Fruit fly (Drosophila melanogaster): ENCODE data around the gene CG32706.
A peak's percentile ranks its signal among the peaks of the same experiment; 100 is the strongest.
"Not testable (repeated sequence)": the region's sequence is repeated elsewhere in the genome, so short reads cannot be mapped to it uniquely, and the experiment has no call there.

Gene CG32706

dm6 chrX:9085726-9086125 is 1.2 kb upstream of the CG32706 start, which contains the start of gene CG32708:
Gene CG32708 (plus strand): TSS chrX:9085932.
- TF ChIP-seq CG1621 (tag; optimal IDR thresholded peaks at IDR 0.05): no peak
- TF ChIP-seq CG6276 (GFP tag; optimal IDR thresholded peaks at IDR 0.05): no peak
- peak; percentile 35 for TF ChIP-seq dsx (GFP tag; optimal IDR thresholded peaks at IDR 0.05; ENCODE audit: poor library complexity, severe bottlenecking)
- no peak for TF ChIP-seq CG8119 (GFP tag; IDR thresholded peaks at IDR 0.05)
- TF ChIP-seq Eip78C (GFP tag): peak; percentile 49

dm6 chrX:9087920-9088417 is 1.0 kb downstream of the CG32706 start, which contains the start of gene CG6999:
Gene CG6999 (plus strand): TSS chrX:9088367.
- TF ChIP-seq CG11294 (GFP tag; IDR thresholded peaks at IDR 0.05); CG6808 (GFP tag; optimal IDR thresholded peaks at IDR 0.05); fd59A (GFP tag; optimal IDR thresholded peaks at IDR 0.05): not testable (repeated sequence)

dm6 chrX:9089254-9090056 is 2.5 kb downstream of the CG32706 start, which contains the start of gene CCT2:
Gene CCT2 (plus strand): TSS chrX:9089513.
- TF ChIP-seq OdsH (GFP tag; optimal IDR thresholded peaks at IDR 0.05): no peak
- TF ChIP-seq Eip78C (GFP tag): peak; percentile 51
- TF ChIP-seq CG6276 (GFP tag; optimal IDR thresholded peaks at IDR 0.05): no peak
- no peak for TF ChIP-seq Lpt (GFP tag; optimal IDR thresholded peaks at IDR 0.05)
- TF ChIP-seq Eip93F (GFP tag; optimal IDR thresholded peaks at IDR 0.05): no peak
- no peak for TF ChIP-seq CG4318 (GFP tag; optimal IDR thresholded peaks at IDR 0.05)
- TF ChIP-seq lz (GFP tag; optimal IDR thresholded peaks at IDR 0.05): no peak
- TF ChIP-seq CG10631 (GFP tag; optimal IDR thresholded peaks at IDR 0.05): no peak
- peak; percentile 18 for TF ChIP-seq achi (GFP tag; optimal IDR thresholded peaks at IDR 0.05)
- TF ChIP-seq dac (GFP tag; optimal IDR thresholded peaks at IDR 0.05): no peak
- TF ChIP-seq ss (GFP tag; optimal IDR thresholded peaks at IDR 0.05): no peak
- peak; percentile 88 for TF ChIP-seq svp (GFP tag)
- peak; percentile 3 for TF ChIP-seq esn (GFP tag; optimal IDR thresholded peaks at IDR 0.05)
- TF ChIP-seq fd85E (GFP tag; optimal IDR thresholded peaks at IDR 0.05): no peak
- no peak for TF ChIP-seq acj6 (GFP tag; optimal IDR thresholded peaks at IDR 0.05)
- TF ChIP-seq CG6854 (GFP tag; optimal IDR thresholded peaks at IDR 0.05): peak; percentile 23
- TF ChIP-seq CG11294 (GFP tag; IDR thresholded peaks at IDR 0.05): no peak
- TF ChIP-seq Met (GFP tag; optimal IDR thresholded peaks at IDR 0.05): no peak
- TF ChIP-seq pdm3 (GFP tag; optimal IDR thresholded peaks at IDR 0.05): no peak
- no peak for TF ChIP-seq CG3919 (GFP tag; optimal IDR thresholded peaks at IDR 0.05)
- no peak for TF ChIP-seq CG15336 (GFP tag; IDR thresholded peaks at IDR 0.05)
- TF ChIP-seq salr (GFP tag; optimal IDR thresholded peaks at IDR 0.05): no peak
- peak; percentile 71 for TF ChIP-seq Sox14 (GFP tag; optimal IDR thresholded peaks at IDR 0.05)

dm6 chrX:9090057-9090358 is 3.1 kb downstream of the CG32706 start:
- TF ChIP-seq svp (GFP tag) (peak; percentile 72), CG7368 (GFP tag; optimal IDR thresholded peaks at IDR 0.05) (no peak)

dm6 chrX:9093062-9093461 is 6.1 kb downstream of the CG32706 start:
- TF ChIP-seq Sox14 (GFP tag; optimal IDR thresholded peaks at IDR 0.05) (no peak), Lpt (GFP tag; optimal IDR thresholded peaks at IDR 0.05) (no peak), CG34406 (GFP tag; optimal IDR thresholded peaks at IDR 0.05) (no peak), acj6 (GFP tag; optimal IDR thresholded peaks at IDR 0.05) (no peak), Hr39 (GFP tag; optimal IDR thresholded peaks at IDR 0.05) (no peak), CG32006 (GFP tag; optimal IDR thresholded peaks at IDR 0.05) (no peak), CG6276 (GFP tag; optimal IDR thresholded peaks at IDR 0.05) (no peak), CG8319 (GFP tag; optimal IDR thresholded peaks at IDR 0.05) (no peak), vri (GFP tag; optimal IDR thresholded peaks at IDR 0.05) (no peak), CG9139 (GFP tag; optimal IDR thresholded peaks at IDR 0.05) (no peak), CG31627 (GFP tag; optimal IDR thresholded peaks at IDR 0.05) (no peak)

Data from whole organism, prepupa.